Worm (Caenorhabditis elegans): ENCODE results near the gene pitp-1.

ce11 chrIII:3571371-3571902 is 41.8 kb upstream of the pitp-1 start:
- TF ChIP-seq nhr-237 (tag; optimal IDR thresholded peaks at IDR 0.05) = no peak
- TF ChIP-seq lin-15B (tag; optimal IDR thresholded peaks at IDR 0.05) = no peak
- no peak for TF ChIP-seq nhr-11 (tag; optimal IDR thresholded peaks at IDR 0.05)
- TF ChIP-seq R02D3.7 (tag; optimal IDR thresholded peaks at IDR 0.05) = no peak
- TF ChIP-seq fkh-10 (GFP tag; optimal IDR thresholded peaks at IDR 0.05) = no peak
- TF ChIP-seq unc-62 (GFP tag; optimal IDR thresholded peaks at IDR 0.05) = no peak
- no peak for TF ChIP-seq tbx-2 (tag; optimal IDR thresholded peaks at IDR 0.05)
- no peak for TF ChIP-seq lin-39 (tag; optimal IDR thresholded peaks at IDR 0.05)
